Worm (Caenorhabditis elegans) whole organism, L4/young adult: ENCODE results near the gene C36C9.12.

Experiments
- W03F9.2 ChIP-seq: fragments of 150-350 bp; optimal IDR thresholded peaks from 2 replicates; lab custom pipeline; 2014; ENCODE audit warnings: missing biosample characterization, missing genetic modification characterization
- him-1 ChIP-seq: sonication (generic microtip); optimal IDR thresholded peaks from 2 replicates; lab custom pipeline; 2016; ENCODE audit warnings: missing genotype, missing genetic modification reagents, missing genetic modification characterization, missing compliant biosample characterization

ce11 chrX:1718479-1718878 lies 28.6 kb upstream of the C36C9.12 start, which contains the start of gene fbxa-53:
- no peak for TF ChIP-seq W03F9.2 (tag; lab: Kevin White, UChicago)
- TF ChIP-seq him-1 (tag; lab: Kevin White, UChicago): no peak
